Fruit fly (Drosophila melanogaster): Measurements from ENCODE around the gene CG33253.
A peak's percentile ranks its signal among the peaks of the same experiment; 100 is the strongest.

The CG33253 gene

DNA sequence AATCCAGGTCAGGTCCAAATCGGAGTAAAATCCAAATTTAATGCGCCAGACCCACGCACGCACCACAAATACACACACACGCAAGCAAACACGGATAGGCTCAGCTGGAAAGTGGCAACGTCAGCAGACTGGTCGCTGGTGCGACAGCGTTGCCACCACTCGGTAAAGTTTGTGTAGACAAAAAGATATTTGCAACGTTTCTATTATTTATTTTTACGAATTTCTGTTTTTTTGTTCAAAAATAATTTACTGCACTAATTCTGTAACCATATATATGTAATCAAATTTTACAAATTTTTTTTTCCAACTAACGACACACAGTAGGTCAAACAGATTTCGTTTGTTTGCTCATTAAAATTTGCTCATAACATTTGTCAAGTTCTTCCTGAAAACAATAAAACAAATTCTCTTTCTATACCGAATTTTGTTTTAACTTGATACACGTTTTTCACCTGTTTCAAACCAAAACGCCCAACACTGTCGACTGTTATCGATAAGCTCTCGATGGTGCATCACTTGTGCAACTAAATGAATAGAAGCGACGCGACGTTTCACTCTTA, 3.4 kb upstream of the CG33253 start, which contains the start of the genes CG7556 and CG7453 (continued):
- TF ChIP-seq GATAe (GFP tag; conservative IDR thresholded peaks at IDR 0.05) (no peak), Bteb2 (GFP tag; optimal IDR thresholded peaks at IDR 0.05) (peak; percentile 58), ssp (GFP tag; IDR thresholded peaks at IDR 0.05) (peak; percentile 46), CG17568 (GFP tag; optimal IDR thresholded peaks at IDR 0.05) (peak; percentile 44), bcd (GFP tag; optimal IDR thresholded peaks at IDR 0.05) (peak; percentile 76), unpg (GFP tag; optimal IDR thresholded peaks at IDR 0.05) (peak; percentile 65), Ada2b (GFP tag; IDR thresholded peaks at IDR 0.05) (peak; percentile 45; the same call in 1 of the 2 replicates), sd (tag; optimal IDR thresholded peaks at IDR 0.05) (peak; percentile 4), CG3995 (GFP tag; optimal IDR thresholded peaks at IDR 0.05) (peak; percentile 23), CG1792 (GFP tag; optimal IDR thresholded peaks at IDR 0.05) (no peak), ranshi (GFP tag; IDR thresholded peaks at IDR 0.05) (peak; percentile 62; the same call in 1 of the 2 replicates), CG13894 (tag; optimal IDR thresholded peaks at IDR 0.05) (no peak), pnt (GFP tag; optimal IDR thresholded peaks at IDR 0.05) (peak; percentile 67), mirr (GFP tag; optimal IDR thresholded peaks at IDR 0.05) (no peak), Xbp1 (GFP tag; optimal IDR thresholded peaks at IDR 0.05) (peak; percentile 84), hbn (GFP tag; IDR thresholded peaks at IDR 0.05; ENCODE audit: partially characterized antibody) (no peak), oc (tag; optimal IDR thresholded peaks at IDR 0.05) (no peak), Lhr (GFP tag; optimal IDR thresholded peaks at IDR 0.05) (peak; percentile 35), BtbVII (GFP tag; optimal IDR thresholded peaks at IDR 0.05) (peak; percentile 42), CG10431 (GFP tag; optimal IDR thresholded peaks at IDR 0.05) (peak; percentile 18), tx (GFP tag; optimal IDR thresholded peaks at IDR 0.05) (peak; percentile 82), CG3726 (GFP tag; IDR thresholded peaks at IDR 0.05) (no peak), CG13424 (tag; optimal IDR thresholded peaks at IDR 0.05) (peak; percentile 77), CTCF (GFP tag; optimal IDR thresholded peaks at IDR 0.05) (no peak), nerfin-1 (tag; optimal IDR thresholded peaks at IDR 0.05) (peak; percentile 57), amos (GFP tag; IDR thresholded peaks at IDR 0.05; ENCODE audit: partially characterized antibody) (no peak), slp2 (GFP tag; optimal IDR thresholded peaks at IDR 0.05) (peak; percentile 78), rib (GFP tag; IDR thresholded peaks at IDR 0.05) (no peak), tgo (GFP tag; IDR thresholded peaks at IDR 0.05) (peak; percentile 60), fd102C (GFP tag; optimal IDR thresholded peaks at IDR 0.05) (no peak), CG2875 (GFP tag; optimal IDR thresholded peaks at IDR 0.05) (peak; percentile 29), CG3163 (GFP tag; optimal IDR thresholded peaks at IDR 0.05) (peak; percentile 46), dm (GFP tag; optimal IDR thresholded peaks at IDR 0.05) (peak; percentile 79), cad (GFP tag; optimal IDR thresholded peaks at IDR 0.05) (no peak), Blimp-1 (GFP tag; optimal IDR thresholded peaks at IDR 0.05) (peak; percentile 61), CG2120 (GFP tag; optimal IDR thresholded peaks at IDR 0.05) (peak; percentile 89), Camta (GFP tag; optimal IDR thresholded peaks at IDR 0.05) (peak; percentile 62), ttk (GFP tag; IDR thresholded peaks at IDR 0.05) (no peak), Rx (GFP tag; IDR thresholded peaks at IDR 0.05) (no peak; the same call in 1 of the 2 replicates), Oli (tag; optimal IDR thresholded peaks at IDR 0.05) (peak; percentile 69), maf-S (GFP tag; optimal IDR thresholded peaks at IDR 0.05) (peak; percentile 71), lola (GFP tag; optimal IDR thresholded peaks at IDR 0.05) (peak in 1 of 3 experiments; percentile 80), CG15479 (GFP tag; optimal IDR thresholded peaks at IDR 0.05) (peak; percentile 31), nmo (GFP tag; optimal IDR thresholded peaks at IDR 0.05) (peak; percentile 80), bigmax (GFP tag; optimal IDR thresholded peaks at IDR 0.05) (no peak), dati (GFP tag; IDR thresholded peaks at IDR 0.05) (no peak), CG4730 (GFP tag; IDR thresholded peaks at IDR 0.05) (peak; percentile 31; the same call in 1 of the 2 replicates), en (GFP tag; optimal IDR thresholded peaks at IDR 0.05) (peak; percentile 4), nerfin-2 (GFP tag; IDR thresholded peaks at IDR 0.05; ENCODE audit: partially characterized antibody) (no peak), luna (GFP tag; optimal IDR thresholded peaks at IDR 0.05) (peak; percentile 25)

Measured in whole organism, embryonic.